Fruit fly (Drosophila melanogaster) whole organism, pupa: Measurements from ENCODE around the gene CG8838.

Source experiments
- CG10348 ChIP-seq: fragments of 200-800 bp; sonication (Bioruptor generic); IDR thresholded peaks from 2 replicates; pipeline ENCODE4 v1.3.6; 2022; ENCODE audit warnings: missing biosample characterization, missing genetic modification characterization
- CG12605 ChIP-seq: fragments of 200-800 bp; sonication (Bioruptor generic); IDR thresholded peaks from 2 replicates; pipeline ENCODE4 v1.3.6; 2022; ENCODE audit warnings: missing biosample characterization, missing genetic modification characterization
- CG13204 ChIP-seq: fragments of 200-800 bp; sonication (Bioruptor generic); optimal IDR thresholded peaks from 2 replicates; lab custom pipeline; 2018; ENCODE audit warnings: missing biosample characterization, mild to moderate bottlenecking, missing genetic modification characterization, moderate library complexity
- CG14655 ChIP-seq: fragments of 200-800 bp; sonication (Bioruptor generic); optimal IDR thresholded peaks from 3 replicates; lab custom pipeline; 2017; ENCODE audit warnings: mild to moderate bottlenecking, missing biosample characterization, missing genetic modification reagents, missing genetic modification characterization
- CG15710 ChIP-seq: fragments of 200-800 bp; sonication (Bioruptor generic); optimal IDR thresholded peaks from 2 replicates; lab custom pipeline; 2018; ENCODE audit warnings: missing biosample characterization, mild to moderate bottlenecking, missing genetic modification characterization, moderate library complexity
- CG17806 ChIP-seq: fragments of 200-800 bp; sonication (Bioruptor generic); optimal IDR thresholded peaks from 2 replicates; lab custom pipeline; 2018; ENCODE audit warnings: missing biosample characterization, mild to moderate bottlenecking, missing genetic modification characterization, moderate library complexity
- CG32121 ChIP-seq: fragments of 200-800 bp; sonication (Bioruptor generic); IDR thresholded peaks from 2 replicates; pipeline ENCODE4 v1.3.6; 2022; ENCODE audit warnings: missing biosample characterization, missing genetic modification characterization
- CG8159 ChIP-seq: fragments of 200-800 bp; sonication (Bioruptor generic); optimal IDR thresholded peaks from 3 replicates; lab custom pipeline; 2018; ENCODE audit warnings: missing biosample characterization, mild to moderate bottlenecking, missing genetic modification characterization, moderate library complexity
- CG9948 ChIP-seq: fragments of 200-800 bp; sonication (Bioruptor generic); optimal IDR thresholded peaks from 2 replicates; lab custom pipeline; 2018; ENCODE audit warnings: missing biosample characterization, mild to moderate bottlenecking, missing genetic modification characterization, moderate library complexity
- D1 ChIP-seq: fragments of 200-800 bp; sonication (Bioruptor generic); optimal IDR thresholded peaks from 2 replicates; lab custom pipeline; 2018; ENCODE audit warnings: missing biosample characterization, mild to moderate bottlenecking, missing genetic modification characterization, moderate library complexity
- EcR ChIP-seq: fragments of 200-800 bp; sonication (Bioruptor generic); optimal IDR thresholded peaks from 3 replicates; lab custom pipeline; 2019; ENCODE audit warnings: missing biosample characterization, missing genetic modification characterization, mild to moderate bottlenecking, moderate library complexity, missing genetic modification reagents
- Pif1B ChIP-seq: fragments of 200-800 bp; sonication (Bioruptor generic); optimal IDR thresholded peaks from 3 replicates; lab custom pipeline; 2016; ENCODE audit warnings: missing biosample characterization, missing genetic modification characterization
- gl ChIP-seq: fragments of 200-800 bp; sonication (Bioruptor generic); optimal IDR thresholded peaks from 2 replicates; lab custom pipeline; 2018; ENCODE audit warnings: missing biosample characterization, mild to moderate bottlenecking, missing genetic modification characterization

DNA sequence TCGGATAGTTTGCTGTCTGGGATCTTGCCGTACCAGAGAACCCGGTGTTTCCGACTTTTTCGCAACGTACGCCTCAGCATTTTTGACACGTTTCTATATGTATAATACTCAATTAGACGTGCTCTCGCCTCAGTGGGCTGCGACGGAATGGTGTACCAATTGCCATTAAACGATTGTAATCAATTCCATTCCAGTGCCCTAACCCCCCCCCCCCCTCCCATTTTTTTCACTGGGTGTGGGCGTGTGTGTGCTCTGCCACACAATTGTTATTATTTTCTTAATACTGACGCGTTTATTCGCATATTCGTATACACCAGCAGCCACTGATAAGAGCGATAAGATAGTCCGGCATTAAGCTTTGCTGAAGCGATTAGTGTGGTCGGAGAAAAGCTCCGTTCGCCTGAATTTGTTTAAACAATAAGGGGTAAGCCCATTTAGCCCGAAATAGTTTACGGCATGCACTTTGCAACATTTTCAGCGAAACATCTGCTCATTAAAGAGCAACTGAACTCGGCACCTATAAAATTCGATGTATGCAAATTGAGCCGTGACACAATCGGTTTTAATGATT, 11.7 kb downstream of the CG8838 start:
- TF ChIP-seq Pif1B (GFP tag; lab: Kevin White, UChicago), result no peak
- no peak for TF ChIP-seq EcR (GFP tag; lab: Kevin White, UChicago)
- no peak for TF ChIP-seq CG17806
- TF ChIP-seq CG32121 (GFP tag; lab: Robert Waterston, UW), result no peak
- no peak for TF ChIP-seq gl (tag; lab: Kevin White, UChicago)
- TF ChIP-seq CG9948 (tag; lab: Kevin White, UChicago), result no peak
- no peak for TF ChIP-seq CG14655 (GFP tag; lab: Kevin White, UChicago)
- no peak for TF ChIP-seq CG10348 (GFP tag; lab: Robert Waterston, UW)
- TF ChIP-seq CG13204 (GFP tag; lab: Kevin White, UChicago), result no peak
- no peak for TF ChIP-seq CG15710 (tag; lab: Kevin White, UChicago)
- TF ChIP-seq CG8159 (tag; lab: Kevin White, UChicago), result no peak
- TF ChIP-seq D1 (tag; lab: Kevin White, UChicago), result no peak
- TF ChIP-seq CG12605 (GFP tag; lab: Robert Waterston, UW), result no peak
